Worm (Caenorhabditis elegans): ENCODE measurements around the gene spl-2.

ce11 chrV:9111957-9112356 lies 34.7 kb downstream of the spl-2 start:
- TF ChIP-seq die-1 (tag; optimal IDR thresholded peaks at IDR 0.05) (no peak), egrh-3 (GFP tag; IDR thresholded peaks at IDR 0.05) (no peak), rec-8 (tag; optimal IDR thresholded peaks at IDR 0.05) (no peak), ceh-40 (GFP tag; IDR thresholded peaks at IDR 0.05) (no peak), him-1 (tag; optimal IDR thresholded peaks at IDR 0.05) (no peak), Y79H2A.3 (GFP tag; conservative IDR thresholded peaks at IDR 0.05) (no peak)
